Worm (Caenorhabditis elegans): ENCODE results near the gene C39B10.7.

C39B10.7 gene

DNA sequence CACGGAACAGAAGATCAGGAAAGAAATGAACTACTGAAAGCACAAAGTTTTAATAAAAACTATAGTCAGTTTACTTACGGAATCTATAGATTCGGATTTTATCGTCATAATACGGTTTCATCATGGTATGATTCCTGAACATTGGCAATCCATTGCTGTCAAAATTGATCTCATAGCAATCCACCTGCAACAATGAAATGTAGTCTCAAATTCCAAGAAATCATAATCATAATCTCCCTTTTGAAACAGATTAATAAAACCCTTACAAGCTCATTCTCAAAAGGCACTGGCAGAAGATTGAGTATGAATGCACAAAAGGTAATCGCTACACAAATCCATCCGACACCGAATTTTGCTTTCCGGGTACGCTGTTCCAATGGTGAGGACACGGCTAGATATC, 14.3 kb upstream of the C39B10.7 start (continued):
- TF ChIP-seq zim-3 (tag; optimal IDR thresholded peaks at IDR 0.05) (no peak), dpff-1 (tag; optimal IDR thresholded peaks at IDR 0.05) (no peak), cebp-2 (GFP tag; IDR thresholded peaks at IDR 0.05) (no peak), lag-1 (GFP tag; IDR thresholded peaks at IDR 0.05) (no peak)

DNA sequence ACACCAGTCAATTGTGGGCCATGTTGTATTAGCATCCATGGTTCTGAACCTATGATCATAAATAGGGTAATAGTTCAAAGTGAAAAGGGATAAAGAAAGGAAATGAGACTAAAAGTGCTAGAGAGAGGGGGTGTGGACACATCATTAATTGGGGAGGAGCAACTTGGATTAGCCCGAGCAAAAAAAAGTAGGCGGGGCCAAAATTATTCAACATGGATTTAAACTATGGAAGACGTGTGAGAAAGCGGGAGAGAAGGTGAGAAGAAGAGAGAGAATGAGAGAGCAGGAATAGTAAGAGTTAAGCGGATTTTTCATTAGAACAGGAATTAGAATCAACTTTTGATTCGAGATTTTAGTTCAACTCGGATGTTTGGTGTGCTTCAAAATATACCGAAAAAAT, 13.1 kb upstream of the C39B10.7 start, which contains the start of gene C39B10.1:
Gene C39B10.1 (minus strand): TSS at position 101 of the 400 bp plus-strand sequence.
- TF ChIP-seq snpc-1.3 (tag; optimal IDR thresholded peaks at IDR 0.05; ENCODE audit: insufficient read depth), result no peak
- no peak for TF ChIP-seq sptf-2 (GFP tag; optimal IDR thresholded peaks at IDR 0.05)
- TF ChIP-seq lin-40 (tag; optimal IDR thresholded peaks at IDR 0.05), result no peak
- TF ChIP-seq ZK185.1 (tag; optimal IDR thresholded peaks at IDR 0.05; ENCODE audit: poor library complexity, severe bottlenecking), result no peak
- no peak for TF ChIP-seq lin-54 (GFP tag; optimal IDR thresholded peaks at IDR 0.05)
- TF ChIP-seq lin-26 (GFP tag; IDR thresholded peaks at IDR 0.05), result no peak
- TF ChIP-seq ceh-27 (GFP tag; optimal IDR thresholded peaks at IDR 0.05), result no peak
- no peak for TF ChIP-seq nfyb-1 (GFP tag; IDR thresholded peaks at IDR 0.05)
- TF ChIP-seq ztf-22 (GFP tag; optimal IDR thresholded peaks at IDR 0.05), result no peak
- no peak for TF ChIP-seq lsy-27 (tag; optimal IDR thresholded peaks at IDR 0.05; ENCODE audit: borderline replicate concordance, insufficient read depth)
- TF ChIP-seq unc-130 (GFP tag; optimal IDR thresholded peaks at IDR 0.05), result no peak
- no peak for TF ChIP-seq pha-4 (tag; optimal IDR thresholded peaks at IDR 0.05)
- no peak for TF ChIP-seq sea-2 (GFP tag; IDR thresholded peaks at IDR 0.05)
- TF ChIP-seq bed-1 (GFP tag; IDR thresholded peaks at IDR 0.05), result no peak
- TF ChIP-seq cebp-1 (GFP tag; IDR thresholded peaks at IDR 0.05), result no peak
- no peak for TF ChIP-seq cebp-1 (tag; optimal IDR thresholded peaks at IDR 0.05)
- no peak for TF ChIP-seq let-526 (GFP tag; IDR thresholded peaks at IDR 0.05)
- no peak for TF ChIP-seq bed-2 (GFP tag; IDR thresholded peaks at IDR 0.05)

DNA sequence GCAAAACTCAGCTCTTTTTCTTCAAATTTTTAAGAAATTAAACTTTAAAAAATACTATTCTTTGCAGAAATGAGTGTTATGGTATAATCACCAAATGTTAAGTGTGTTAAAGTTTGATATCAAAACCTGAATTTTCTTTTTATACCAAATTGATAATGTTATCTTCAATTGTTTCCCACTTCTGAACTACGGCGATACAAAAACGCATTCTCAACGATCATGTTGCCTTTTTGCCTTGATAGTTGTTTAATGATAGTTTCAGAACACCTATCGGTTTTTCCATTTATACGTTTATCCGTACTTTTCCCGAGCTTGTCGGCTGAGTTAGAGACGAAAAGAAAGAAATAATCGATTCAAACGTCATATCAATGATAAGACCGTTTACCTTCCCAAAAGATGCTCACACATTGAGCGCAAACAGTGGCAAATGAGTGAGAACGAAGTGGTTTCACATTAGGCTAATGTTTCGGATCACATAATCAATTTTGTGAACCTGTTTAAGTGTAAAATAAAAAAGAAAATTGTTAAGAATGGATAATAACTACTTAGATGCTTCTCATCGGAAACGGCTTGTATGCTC, 1.6 kb upstream of the C39B10.7 start, which contains the start of gene elt-4:
Gene elt-4 (plus strand): TSS at position 530 of the 580 bp plus-strand sequence.
- TF ChIP-seq let-526 (GFP tag; IDR thresholded peaks at IDR 0.05), result no peak
- TF ChIP-seq nhr-80 (tag; optimal IDR thresholded peaks at IDR 0.05), result peak; percentile 51

DNA sequence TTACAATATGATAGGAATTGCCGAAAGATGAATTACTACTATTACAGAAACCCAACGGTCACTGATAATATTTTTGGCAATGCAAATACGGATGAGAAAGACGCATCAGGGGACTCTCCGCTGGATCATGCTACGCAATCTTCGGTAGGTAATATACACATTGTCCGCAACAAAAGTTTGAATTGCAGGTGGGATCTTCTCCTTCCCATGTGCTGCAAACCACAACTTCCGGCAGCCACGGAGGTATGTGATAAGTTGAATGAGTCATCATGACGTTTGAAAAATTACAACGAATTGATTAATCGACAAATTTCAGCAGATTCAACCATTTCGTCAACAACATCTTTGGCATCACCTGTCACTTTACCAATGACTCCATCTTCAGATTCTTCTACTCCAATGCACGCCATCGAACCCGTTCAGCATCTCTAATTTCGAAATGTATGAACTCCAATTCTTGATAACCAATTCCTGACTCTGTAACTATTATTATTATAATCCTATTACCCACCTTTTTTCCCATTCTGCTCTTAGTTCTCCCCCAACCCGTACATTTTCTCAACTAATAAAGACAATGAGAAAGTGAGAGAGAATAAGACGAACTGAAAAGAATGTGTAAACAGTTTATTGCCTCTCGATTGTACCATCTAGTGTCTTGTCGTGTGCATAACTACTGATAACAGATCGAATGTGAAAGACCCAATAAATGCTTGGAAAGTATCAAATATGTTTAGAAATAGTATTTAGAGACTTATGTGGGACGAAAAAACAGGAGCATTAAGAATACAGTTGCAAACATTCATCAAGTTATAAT, 706 bp downstream of the C39B10.7 start:
- TF ChIP-seq nhr-80 (tag; optimal IDR thresholded peaks at IDR 0.05) (peak; percentile 90), ets-4 (GFP tag; optimal IDR thresholded peaks at IDR 0.05) (no peak)

DNA sequence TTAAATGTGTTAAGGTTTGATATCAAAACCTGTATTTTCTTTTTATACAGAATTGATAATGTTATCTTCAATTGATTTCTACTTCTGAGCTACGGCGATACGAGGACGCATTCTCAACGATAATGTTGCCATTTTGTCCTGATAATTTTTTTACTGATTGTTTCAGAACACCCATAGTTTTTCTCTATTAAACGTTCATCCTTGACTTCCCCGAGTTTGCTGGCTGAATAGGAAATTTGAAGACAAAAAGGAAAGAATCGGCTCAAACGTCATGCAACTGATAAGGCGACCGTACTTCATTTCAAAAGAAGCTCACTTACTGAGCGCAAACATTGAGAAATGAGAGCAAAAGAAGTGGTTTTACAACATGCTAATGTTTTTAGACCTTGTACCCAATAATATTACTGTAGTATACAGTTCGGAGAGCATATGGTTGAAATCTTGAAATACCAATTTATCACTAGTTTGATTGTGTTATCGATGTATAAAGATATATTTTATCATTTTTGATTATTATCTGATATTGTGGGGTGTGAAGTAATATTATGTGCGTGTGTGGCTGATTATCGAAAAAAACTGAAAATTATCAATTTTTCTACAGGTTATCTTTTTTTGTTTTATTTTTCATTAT, 2.5 kb downstream of the C39B10.7 start:
- TF ChIP-seq nhr-80 (tag; optimal IDR thresholded peaks at IDR 0.05), result peak; percentile 78
- TF ChIP-seq ztf-6 (GFP tag; IDR thresholded peaks at IDR 0.05), result no peak
- peak; percentile 52 for TF ChIP-seq atf-7 (tag; optimal IDR thresholded peaks at IDR 0.05)
- no peak for TF ChIP-seq ztf-28 (GFP tag; IDR thresholded peaks at IDR 0.05)
- TF ChIP-seq attf-5 (GFP tag; optimal IDR thresholded peaks at IDR 0.05), result no peak
- no peak for TF ChIP-seq hlh-12 (tag; optimal IDR thresholded peaks at IDR 0.05)
- TF ChIP-seq ztf-3 (GFP tag; optimal IDR thresholded peaks at IDR 0.05), result no peak

Data from whole organism, young adult.